Worm (Caenorhabditis elegans): ENCODE results near the gene R07E4.5.

DNA sequence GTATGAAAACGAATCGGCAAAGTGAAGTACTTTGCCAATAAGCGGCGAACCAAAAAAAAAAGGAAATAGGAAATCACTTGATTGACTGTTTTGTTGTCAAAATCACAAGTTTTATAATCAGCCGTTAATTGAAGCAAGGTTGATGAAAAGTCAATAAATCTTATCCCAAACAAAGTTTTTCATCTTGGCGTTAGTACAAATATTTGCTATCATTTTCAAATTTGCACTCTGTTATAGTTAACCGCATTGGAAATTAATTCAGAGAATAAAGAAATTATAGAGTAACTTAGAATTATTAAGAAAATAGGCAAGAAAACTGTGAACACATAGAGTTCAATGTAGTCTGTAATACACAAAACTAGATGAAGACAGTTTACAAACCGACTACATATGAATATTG, 8.5 kb downstream of the R07E4.5 start, which contains the start of gene acs-17:
- TF ChIP-seq B0261.1 (tag; optimal IDR thresholded peaks at IDR 0.05) (no peak), lsy-27 (tag; optimal IDR thresholded peaks at IDR 0.05; ENCODE audit: borderline replicate concordance, insufficient read depth) (no peak)
